Fruit fly (Drosophila melanogaster): ENCODE data around the gene Sarm.

Sarm gene

dm6 chr3L:8081822-8082221 is 18.1 kb downstream of the Sarm start (continued):
- TF ChIP-seq Adf1 (GFP tag; IDR thresholded peaks at IDR 0.05) (peak; percentile 63; the same call in 1 of the 2 replicates), CG11504 (tag; optimal IDR thresholded peaks at IDR 0.05) (no peak), HLH54F (GFP tag; optimal IDR thresholded peaks at IDR 0.05) (no peak), bbx (GFP tag; IDR thresholded peaks at IDR 0.05; ENCODE audit: partially characterized antibody) (peak; percentile 47; the same call in 1 of the 2 replicates), HHEX (GFP tag; optimal IDR thresholded peaks at IDR 0.05) (peak; percentile 23), Elba2 (GFP tag; optimal IDR thresholded peaks at IDR 0.05) (no peak), stc (GFP tag; IDR thresholded peaks at IDR 0.05) (peak; percentile 47; the same call in 1 of the 2 replicates), gem (tag; optimal IDR thresholded peaks at IDR 0.05) (no peak), repo (GFP tag; optimal IDR thresholded peaks at IDR 0.05) (no peak), Opbp (GFP tag; IDR thresholded peaks at IDR 0.05; ENCODE audit: partially characterized antibody) (no peak), en (GFP tag; optimal IDR thresholded peaks at IDR 0.05) (no peak), CG12236 (GFP tag; optimal IDR thresholded peaks at IDR 0.05) (no peak), CG8478 (optimal IDR thresholded peaks at IDR 0.05) (no peak), sima (GFP tag; optimal IDR thresholded peaks at IDR 0.05) (no peak), CG7372 (GFP tag; IDR thresholded peaks at IDR 0.05) (no peak), CG3407 (GFP tag; optimal IDR thresholded peaks at IDR 0.05) (no peak), ERR (GFP tag; optimal IDR thresholded peaks at IDR 0.05) (peak; percentile 58), Hmx (GFP tag; optimal IDR thresholded peaks at IDR 0.05) (no peak), CG7987 (GFP tag; optimal IDR thresholded peaks at IDR 0.05) (peak; percentile 78), CG15514 (GFP tag; optimal IDR thresholded peaks at IDR 0.05) (peak; percentile 66), CG5953 (GFP tag; IDR thresholded peaks at IDR 0.05) (no peak), MTF-1 (GFP tag; optimal IDR thresholded peaks at IDR 0.05; ENCODE audit: borderline replicate concordance) (peak; percentile 74), Optix (GFP tag; IDR thresholded peaks at IDR 0.05) (no peak), CG3838 (GFP tag; optimal IDR thresholded peaks at IDR 0.05) (no peak), CHES-1-like (GFP tag; optimal IDR thresholded peaks at IDR 0.05) (peak; percentile 5), h (optimal IDR thresholded peaks at IDR 0.05) (no peak), p53 (GFP tag; optimal IDR thresholded peaks at IDR 0.05) (no peak), sug (tag; optimal IDR thresholded peaks at IDR 0.05) (peak; percentile 29), Poxn (GFP tag; IDR thresholded peaks at IDR 0.05) (no peak), emc (GFP tag; optimal IDR thresholded peaks at IDR 0.05) (no peak), ci (GFP tag; IDR thresholded peaks at IDR 0.05) (peak; percentile 90; the same call in 2 of the 3 replicates), Pdp1 (GFP tag; optimal IDR thresholded peaks at IDR 0.05) (peak in 1 of 2 experiments; percentile 61), Ets97D (GFP tag; optimal IDR thresholded peaks at IDR 0.05) (peak; percentile 13), CG11695 (GFP tag; IDR thresholded peaks at IDR 0.05) (peak; percentile 50; the same call in 1 of the 3 replicates), CG7357 (GFP tag; IDR thresholded peaks at IDR 0.05) (no peak), NfI (GFP tag; optimal IDR thresholded peaks at IDR 0.05) (peak; percentile 45), NFAT (GFP tag; IDR thresholded peaks at IDR 0.05) (no peak; the same call in 1 of the 2 replicates), maf-S (GFP tag; optimal IDR thresholded peaks at IDR 0.05) (no peak), sim (GFP tag; IDR thresholded peaks at IDR 0.05) (no peak), CG10274 (GFP tag; optimal IDR thresholded peaks at IDR 0.05) (no peak), CG3847 (GFP tag; IDR thresholded peaks at IDR 0.05) (no peak), CG34224 (GFP tag; IDR thresholded peaks at IDR 0.05; ENCODE audit: partially characterized antibody) (no peak; the same call in 2 of the 3 replicates), CG6689 (GFP tag; IDR thresholded peaks at IDR 0.05) (peak; percentile 31; the same call in 1 of the 2 replicates), row (GFP tag; IDR thresholded peaks at IDR 0.05) (peak; percentile 18; the same call in 1 of the 3 replicates), schlank (tag; optimal IDR thresholded peaks at IDR 0.05) (peak; percentile 17), trem (tag; optimal IDR thresholded peaks at IDR 0.05) (no peak), Trl (optimal IDR thresholded peaks at IDR 0.05) (peak; percentile 85 to 95), Trl (GFP tag; optimal IDR thresholded peaks at IDR 0.05) (peak; percentile 64), Ets65A (GFP tag) (no peak), fru (optimal IDR thresholded peaks at IDR 0.05) (no peak), Aef1 (GFP tag; IDR thresholded peaks at IDR 0.05) (no peak), dimm (GFP tag; IDR thresholded peaks at IDR 0.05) (no peak), fd102C (GFP tag; optimal IDR thresholded peaks at IDR 0.05) (no peak)

Data from whole organism, embryonic.